Fruit fly (Drosophila melanogaster) Kc167 (cell line): ENCODE data around the gene CG32845.

Experiments used
- h ChIP-seq: fragments of >200 bp; optimal IDR thresholded peaks from 3 replicates; lab custom pipeline; 2018; ENCODE audit warnings: missing external identifiers
- psq ChIP-seq: fragments of >200 bp; optimal IDR thresholded peaks from 2 replicates; lab custom pipeline; 2017; ENCODE audit warnings: missing external identifiers

DNA sequence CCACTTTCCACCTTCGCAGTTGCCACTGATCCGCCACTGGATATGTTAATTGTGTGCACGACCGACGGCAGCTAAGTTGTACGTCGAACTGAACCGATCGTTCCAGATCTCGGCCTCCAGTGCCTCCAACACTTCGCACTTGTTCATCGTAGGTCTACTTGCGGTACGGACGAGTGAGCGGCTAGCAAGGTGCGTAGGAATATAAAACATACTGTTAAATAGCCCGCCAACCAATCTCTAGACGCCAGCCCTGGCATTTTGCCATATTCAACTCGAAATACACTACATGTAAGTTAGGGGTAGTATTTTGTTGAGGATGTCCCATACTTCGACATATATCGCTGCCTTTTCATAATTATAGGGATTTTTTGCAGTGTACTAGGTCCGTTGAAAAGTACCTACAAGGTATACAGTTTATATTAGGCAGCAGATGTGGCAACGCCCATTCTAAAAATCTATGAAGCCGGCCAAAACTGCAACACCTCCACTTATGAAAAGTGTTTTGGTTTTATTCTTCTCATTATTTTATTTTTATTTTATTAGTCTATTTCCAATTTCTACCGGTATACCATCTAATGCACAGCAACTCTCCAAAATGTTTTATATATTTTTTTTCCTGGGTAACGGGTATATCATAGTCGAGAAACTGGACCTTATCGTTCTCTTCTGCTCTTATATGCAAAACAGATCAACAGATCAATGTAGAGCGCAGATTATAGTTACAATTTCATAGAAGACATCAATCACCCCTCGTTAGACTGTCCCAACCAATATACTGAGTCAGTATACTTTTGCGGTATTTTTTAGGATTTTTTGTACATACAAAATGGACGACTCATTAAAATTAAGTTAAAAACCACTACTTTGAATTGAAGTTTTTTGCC is 49.9 kb downstream of the CG32845 start, which contains the start of the genes pyx and CG33229:
- TF ChIP-seq psq (lab: Kevin White, UChicago) (no peak), h (lab: Kevin White, UChicago) (no peak)
